Worm (Caenorhabditis elegans): Measurements from ENCODE around the gene Y54G2A.11.
"Not testable (repeated sequence)": the region's sequence is repeated elsewhere in the genome, so short reads cannot be mapped to it uniquely, and the experiment has no call there.

Y54G2A.11 gene

DNA sequence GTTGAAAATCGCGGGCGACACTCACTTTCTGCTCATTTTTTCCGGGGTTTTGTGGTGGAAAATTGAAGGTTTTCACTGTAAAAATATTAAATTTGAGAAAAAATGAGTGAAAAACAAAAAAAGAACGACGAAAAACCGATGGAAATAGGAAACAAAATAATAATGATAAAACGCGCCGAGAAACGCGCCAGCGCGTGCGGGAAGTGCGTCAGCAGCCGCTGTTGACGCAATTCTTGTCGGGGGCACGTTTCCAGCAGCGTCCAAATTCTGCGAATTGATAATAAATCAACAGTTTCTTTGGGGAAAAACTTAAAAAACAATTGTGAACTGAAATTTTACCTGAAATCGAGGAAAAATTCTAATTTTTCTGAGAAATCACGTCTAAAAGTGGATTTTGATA is 45.8 kb downstream of the Y54G2A.11 start, which contains the start of gene ubxn-2 (continued):
- TF ChIP-seq fos-1 (tag; optimal IDR thresholded peaks at IDR 0.05) (no peak), elt-2 (tag; optimal IDR thresholded peaks at IDR 0.05) (peak; percentile 50), mml-1 (tag; optimal IDR thresholded peaks at IDR 0.05) (no peak), skn-1 (tag; optimal IDR thresholded peaks at IDR 0.05) (peak; percentile 74), nhr-67 (tag; optimal IDR thresholded peaks at IDR 0.05) (no peak), unc-39 (tag; optimal IDR thresholded peaks at IDR 0.05) (no peak), egl-5 (tag; optimal IDR thresholded peaks at IDR 0.05) (peak; percentile 24), mdl-1 (tag; optimal IDR thresholded peaks at IDR 0.05) (no peak), aly-2 (tag; optimal IDR thresholded peaks at IDR 0.05) (no peak), lin-39 (tag; optimal IDR thresholded peaks at IDR 0.05) (peak; percentile 74), ZK546.5 (tag; optimal IDR thresholded peaks at IDR 0.05) (no peak)

DNA sequence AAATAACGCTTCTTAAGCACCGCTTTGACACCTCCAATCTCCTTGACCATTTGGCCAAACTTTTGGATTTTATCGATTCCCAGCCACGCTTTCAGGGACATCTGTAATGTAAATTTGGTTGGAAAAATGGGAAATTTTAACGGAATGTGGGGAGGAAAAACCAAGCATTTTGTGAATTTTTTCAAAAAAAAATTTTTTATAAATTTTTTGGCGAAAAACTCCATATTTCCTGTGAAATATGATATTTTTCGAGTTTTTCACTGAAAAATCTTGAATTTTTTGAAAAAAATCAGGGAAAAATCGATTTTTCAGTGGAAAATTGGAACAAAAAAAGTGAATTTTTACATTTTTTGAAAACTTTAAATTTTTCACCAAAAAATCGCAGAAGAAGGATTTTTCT is 51.9 kb downstream of the Y54G2A.11 start, which contains the start of gene ndua-12:
ndua-12 (minus strand) TSS at position 101 of the 400 bp plus-strand sequence.
- not testable (repeated sequence) for TF ChIP-seq mml-1, unc-39, ceh-28 (tag; optimal IDR thresholded peaks at IDR 0.05)

DNA sequence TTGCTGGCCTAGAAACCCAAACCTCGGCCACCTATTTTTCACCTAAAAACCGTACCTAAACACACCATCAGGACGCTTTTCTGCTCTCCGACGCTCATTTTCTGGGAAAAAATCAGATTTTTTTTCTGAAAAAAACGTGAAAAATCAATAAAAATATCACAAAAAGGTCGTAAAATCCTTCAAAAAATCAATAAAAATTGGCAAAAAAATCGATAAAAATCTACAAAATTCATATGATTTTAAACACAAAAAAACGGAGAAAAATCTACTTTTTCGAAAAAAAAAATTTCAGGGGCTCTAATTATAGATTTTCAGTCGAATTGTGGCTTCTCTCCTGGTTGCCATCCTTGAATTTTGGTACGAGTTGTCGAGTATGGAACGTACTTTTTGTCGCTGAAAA is 55.1 kb downstream of the Y54G2A.11 start, which contains the start of gene Y94H6A.7:
Y94H6A.7 (minus strand) TSS at position 101 of the 400 bp plus-strand sequence.
- not testable (repeated sequence) for TF ChIP-seq aly-2, nhr-77, snpc-4 (tag; optimal IDR thresholded peaks at IDR 0.05)

All from whole organism, L3 larva.